Fruit fly (Drosophila melanogaster): ENCODE data around the gene Dus2.

Dus2 gene

DNA sequence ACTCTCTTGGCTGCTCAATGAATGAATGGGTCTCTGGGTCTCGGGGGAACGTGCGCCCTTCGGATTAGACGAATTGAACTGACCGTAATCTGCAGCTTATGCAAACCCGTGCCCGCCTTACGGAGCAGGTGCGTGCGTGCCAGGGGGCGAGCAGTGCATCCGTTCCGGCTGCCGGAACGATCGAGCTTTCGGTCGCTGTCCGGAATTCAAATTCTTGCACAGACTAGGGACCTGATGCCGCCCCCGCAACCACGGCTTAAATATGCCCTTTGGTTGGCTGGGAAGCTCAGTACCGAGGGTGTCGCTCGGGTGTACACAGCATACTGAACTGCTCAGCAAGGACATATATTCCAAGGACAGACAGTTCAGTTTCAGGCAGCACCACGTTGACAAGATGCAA is 39.6 kb downstream of the Dus2 start, which contains the start of gene Muc12Ea:
Muc12Ea (plus strand) TSS at position 301 of the 400 bp plus-strand sequence.
- TF ChIP-seq Med (GFP tag) (peak; percentile 36), CG13424 (tag; optimal IDR thresholded peaks at IDR 0.05) (no peak), pho (GFP tag; optimal IDR thresholded peaks at IDR 0.05) (no peak), Ada2b (GFP tag; IDR thresholded peaks at IDR 0.05) (no peak), Mes4 (GFP tag; optimal IDR thresholded peaks at IDR 0.05) (no peak)

DNA sequence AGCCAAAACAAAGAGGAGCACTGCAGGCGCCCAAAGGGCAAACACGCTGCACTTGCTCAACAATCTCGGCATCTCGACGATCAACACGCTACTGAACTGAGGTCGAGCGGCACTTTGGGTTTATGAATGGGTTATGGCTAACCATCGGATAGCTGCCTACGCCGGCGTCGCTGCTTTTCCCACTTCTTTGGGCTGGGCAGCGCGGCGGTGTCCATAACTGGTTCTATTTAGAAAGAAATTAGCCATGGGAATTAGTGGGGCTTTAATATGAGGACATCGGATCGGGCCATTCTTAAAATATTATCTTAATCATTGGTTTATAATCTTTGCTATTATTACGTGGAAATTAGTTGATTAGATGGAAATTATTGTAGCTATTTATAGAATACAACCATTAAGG is 51.5 kb downstream of the Dus2 start, which contains the start of gene CG9400:
CG9400 (minus strand) TSS at position 101 of the 400 bp plus-strand sequence.
- no peak for TF ChIP-seq ato (GFP tag; IDR thresholded peaks at IDR 0.05; ENCODE audit: partially characterized antibody)
- TF ChIP-seq bbx (GFP tag; IDR thresholded peaks at IDR 0.05; ENCODE audit: partially characterized antibody), result no peak
- TF ChIP-seq h (optimal IDR thresholded peaks at IDR 0.05), result no peak
- TF ChIP-seq kni (GFP tag; optimal IDR thresholded peaks at IDR 0.05), result no peak
- TF ChIP-seq Lhr (GFP tag; optimal IDR thresholded peaks at IDR 0.05), result no peak
- no peak for TF ChIP-seq tx (GFP tag; optimal IDR thresholded peaks at IDR 0.05)
- no peak for TF ChIP-seq CG8089 (GFP tag; optimal IDR thresholded peaks at IDR 0.05)
- no peak for TF ChIP-seq Atf6 (GFP tag; IDR thresholded peaks at IDR 0.05)
- TF ChIP-seq fru (optimal IDR thresholded peaks at IDR 0.05), result no peak
- no peak for TF ChIP-seq sc (optimal IDR thresholded peaks at IDR 0.05)
- no peak for TF ChIP-seq sc (GFP tag; optimal IDR thresholded peaks at IDR 0.05)

Data from whole organism, embryonic.